Worm (Caenorhabditis elegans): Measurements from ENCODE around the gene col-149.

- TF ChIP-seq ama-1 (optimal IDR thresholded peaks at IDR 0.05) = no peak
- no peak for TF ChIP-seq hmg-4 (GFP tag; optimal IDR thresholded peaks at IDR 0.05)
- no peak for TF ChIP-seq ceh-13 (GFP tag; optimal IDR thresholded peaks at IDR 0.05)
- TF ChIP-seq tbx-11 (GFP tag; IDR thresholded peaks at IDR 0.05) = no peak
- TF ChIP-seq sea-1 (GFP tag; conservative IDR thresholded peaks at IDR 0.05) = no peak
- no peak for TF ChIP-seq scrt-1 (GFP tag; IDR thresholded peaks at IDR 0.05)
- TF ChIP-seq F13C5.2 (tag; optimal IDR thresholded peaks at IDR 0.05) = no peak
- TF ChIP-seq tra-4 (tag; optimal IDR thresholded peaks at IDR 0.05) = no peak
- no peak for TF ChIP-seq aly-1 (tag; optimal IDR thresholded peaks at IDR 0.05)
Measured at ce11 chrV:10275619-10276018, 17.1 kb downstream of the col-149 start, which contains the start of gene Y22F5A.11.
